Fruit fly (Drosophila melanogaster): ENCODE data around the gene CG6729.

DNA sequence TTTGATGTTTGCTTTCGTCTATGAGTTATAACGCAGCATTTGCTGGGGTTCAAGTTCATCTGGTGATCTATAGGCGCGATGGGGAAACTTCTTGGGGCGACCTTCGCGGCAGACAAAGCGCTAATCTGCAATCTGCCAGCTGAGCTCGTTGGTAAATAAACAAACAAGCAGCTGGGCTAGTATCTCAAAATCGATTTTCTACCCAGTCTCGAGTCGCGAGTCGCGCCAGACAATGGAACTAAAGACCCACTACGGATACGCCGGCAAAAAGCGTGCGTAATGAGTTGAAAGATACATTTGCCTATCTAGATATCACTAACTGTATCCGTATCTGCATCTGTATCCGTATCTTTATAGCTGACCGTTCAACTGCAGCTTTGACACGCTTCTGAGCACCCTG is 9.9 kb upstream of the CG6729 start:
- TF ChIP-seq EcR (GFP tag; optimal IDR thresholded peaks at IDR 0.05): no peak
- TF ChIP-seq Dll (optimal IDR thresholded peaks at IDR 0.05): no peak
- TF ChIP-seq pan (optimal IDR thresholded peaks at IDR 0.05): no peak
- no peak for TF ChIP-seq usp (GFP tag; optimal IDR thresholded peaks at IDR 0.05)
- TF ChIP-seq psq (optimal IDR thresholded peaks at IDR 0.05): no peak

All from whole organism.